Fruit fly (Drosophila melanogaster) Kc167 (cell line): Measurements from ENCODE around the gene Cad87A.

Source experiments
- Myc ChIP-seq: fragments of >200 bp; optimal IDR thresholded peaks from 2 replicates; lab custom pipeline; 2017; ENCODE audit warnings: missing external identifiers
- Sin3A ChIP-seq: fragments of >200 bp; optimal IDR thresholded peaks from 2 replicates; lab custom pipeline; 2018; ENCODE audit warnings: missing external identifiers

dm6 chr3R:11930962-11931361 lies 18.0 kb downstream of the Cad87A start, which contains the start of gene CG14731:
- TF ChIP-seq Myc (lab: Kevin White, UChicago) (no peak), Sin3A (lab: Kevin White, UChicago) (no peak)
